Fruit fly (Drosophila melanogaster): ENCODE data around the gene CAHbeta.
A peak's percentile ranks its signal among the peaks of the same experiment; 100 is the strongest.

CAHbeta gene

dm6 chr3R:8984141-8984540, 3.5 kb downstream of the CAHbeta start, which contains the start of gene RagA-B:
Gene RagA-B, minus strand, starts transcription at chr3R:8984315.
- TF ChIP-seq insv (optimal IDR thresholded peaks at IDR 0.05) (no peak), psq (optimal IDR thresholded peaks at IDR 0.05) (no peak), h (optimal IDR thresholded peaks at IDR 0.05) (no peak), ttk (optimal IDR thresholded peaks at IDR 0.05) (no peak), Myc (optimal IDR thresholded peaks at IDR 0.05) (no peak), Sin3A (optimal IDR thresholded peaks at IDR 0.05) (no peak)

- TF ChIP-seq psq (optimal IDR thresholded peaks at IDR 0.05) (no peak), ttk (optimal IDR thresholded peaks at IDR 0.05) (no peak), h (optimal IDR thresholded peaks at IDR 0.05) (no peak), Myc (optimal IDR thresholded peaks at IDR 0.05) (no peak), insv (optimal IDR thresholded peaks at IDR 0.05) (no peak), Sin3A (optimal IDR thresholded peaks at IDR 0.05) (no peak)
These were observed 4.0 kb downstream of the CAHbeta start, which contains the start of gene CG11970 for dm6 chr3R:8984602-8985074. Gene CG11970, plus strand, starts transcription at chr3R:8984718.

dm6 chr3R:8992928-8993579, 12.4 kb downstream of the CAHbeta start, which contains the start of gene CG11975:
Gene CG11975, plus strand, starts transcription at chr3R:8993253.
- TF ChIP-seq ttk (optimal IDR thresholded peaks at IDR 0.05) = no peak
- TF ChIP-seq Sin3A (optimal IDR thresholded peaks at IDR 0.05) = no peak
- TF ChIP-seq Myc (optimal IDR thresholded peaks at IDR 0.05) = no peak
- TF ChIP-seq psq (optimal IDR thresholded peaks at IDR 0.05) = no peak
- TF ChIP-seq insv (optimal IDR thresholded peaks at IDR 0.05) = no peak

- TF ChIP-seq Myc (optimal IDR thresholded peaks at IDR 0.05) = no peak
- TF ChIP-seq ttk (optimal IDR thresholded peaks at IDR 0.05) = no peak
- no peak for TF ChIP-seq Sin3A (optimal IDR thresholded peaks at IDR 0.05)
These were observed 16.7 kb downstream of the CAHbeta start, which contains the start of gene CG11977 for dm6 chr3R:8997397-8997796. Gene CG11977, plus strand, starts transcription at chr3R:8997697.

dm6 chr3R:8998243-8998642, 17.6 kb downstream of the CAHbeta start:
- TF ChIP-seq ttk (optimal IDR thresholded peaks at IDR 0.05) = no peak
- TF ChIP-seq h (optimal IDR thresholded peaks at IDR 0.05) = no peak
- TF ChIP-seq Sin3A (optimal IDR thresholded peaks at IDR 0.05) = no peak
- TF ChIP-seq insv (optimal IDR thresholded peaks at IDR 0.05) = no peak
- TF ChIP-seq Myc (optimal IDR thresholded peaks at IDR 0.05) = no peak
- TF ChIP-seq psq (optimal IDR thresholded peaks at IDR 0.05) = no peak

dm6 chr3R:9001720-9002240, 21.1 kb downstream of the CAHbeta start:
- TF ChIP-seq insv (optimal IDR thresholded peaks at IDR 0.05) (no peak), ttk (optimal IDR thresholded peaks at IDR 0.05) (no peak)

- TF ChIP-seq insv (optimal IDR thresholded peaks at IDR 0.05) (no peak), h (optimal IDR thresholded peaks at IDR 0.05) (no peak), Sin3A (optimal IDR thresholded peaks at IDR 0.05) (no peak), Myc (optimal IDR thresholded peaks at IDR 0.05) (no peak), ttk (optimal IDR thresholded peaks at IDR 0.05) (no peak), psq (optimal IDR thresholded peaks at IDR 0.05) (no peak)
These were observed 21.9 kb downstream of the CAHbeta start for dm6 chr3R:9002542-9002941.

dm6 chr3R:9003600-9004223, 23.1 kb downstream of the CAHbeta start, which contains the start of the genes CG31100 and CG11980:
Gene CG31100, minus strand, starts transcription at chr3R:9003650.
Gene CG11980, plus strand, starts transcription at chr3R:9004017.
- TF ChIP-seq Myc (optimal IDR thresholded peaks at IDR 0.05) (no peak), Sin3A (optimal IDR thresholded peaks at IDR 0.05) (no peak)

dm6 chr3R:9006129-9006528, 25.5 kb downstream of the CAHbeta start, which contains the start of the genes Prosbeta3 and Iru:
Gene Prosbeta3, minus strand, starts transcription at chr3R:9006226.
Gene Iru, plus strand, starts transcription at chr3R:9006456.
- no peak for TF ChIP-seq Myc (optimal IDR thresholded peaks at IDR 0.05)
- no peak for TF ChIP-seq insv (optimal IDR thresholded peaks at IDR 0.05)
- no peak for TF ChIP-seq psq (optimal IDR thresholded peaks at IDR 0.05)
- no peak for TF ChIP-seq h (optimal IDR thresholded peaks at IDR 0.05)
- TF ChIP-seq Sin3A (optimal IDR thresholded peaks at IDR 0.05) = no peak
- no peak for TF ChIP-seq ttk (optimal IDR thresholded peaks at IDR 0.05)

- TF ChIP-seq Myc (optimal IDR thresholded peaks at IDR 0.05) (no peak), insv (optimal IDR thresholded peaks at IDR 0.05) (no peak), Sin3A (optimal IDR thresholded peaks at IDR 0.05) (no peak), ttk (optimal IDR thresholded peaks at IDR 0.05) (peak; percentile 93), h (optimal IDR thresholded peaks at IDR 0.05) (no peak), psq (optimal IDR thresholded peaks at IDR 0.05) (no peak)
These were observed 26.6 kb downstream of the CAHbeta start for dm6 chr3R:9007258-9007657.

dm6 chr3R:9008202-9008601, 27.5 kb downstream of the CAHbeta start, which contains the start of gene CG11983:
Gene CG11983, plus strand, starts transcription at chr3R:9008321.
- TF ChIP-seq Sin3A (optimal IDR thresholded peaks at IDR 0.05) (no peak), insv (optimal IDR thresholded peaks at IDR 0.05) (no peak), ttk (optimal IDR thresholded peaks at IDR 0.05) (no peak), Myc (optimal IDR thresholded peaks at IDR 0.05) (no peak), h (optimal IDR thresholded peaks at IDR 0.05) (no peak), psq (optimal IDR thresholded peaks at IDR 0.05) (no peak)

- TF ChIP-seq insv (optimal IDR thresholded peaks at IDR 0.05) (no peak), Myc (optimal IDR thresholded peaks at IDR 0.05) (no peak), psq (optimal IDR thresholded peaks at IDR 0.05) (no peak), Sin3A (optimal IDR thresholded peaks at IDR 0.05) (no peak), h (optimal IDR thresholded peaks at IDR 0.05) (no peak), ttk (optimal IDR thresholded peaks at IDR 0.05) (no peak)
These were observed 30.0 kb downstream of the CAHbeta start for dm6 chr3R:9010695-9011094.
